Fruit fly (Drosophila melanogaster): ENCODE results near the gene CG4213.

- TF ChIP-seq bab1 (GFP tag; optimal IDR thresholded peaks at IDR 0.05) (no peak), CG1620 (GFP tag; optimal IDR thresholded peaks at IDR 0.05) (no peak), CG7045 (GFP tag; optimal IDR thresholded peaks at IDR 0.05) (no peak)
Measured at dm6 chr2L:347604-348003, 54.4 kb downstream of the CG4213 start.
